Worm (Caenorhabditis elegans) whole organism, mixed stage, embryonic: ENCODE results near the gene F31A3.3.

Experiments
- M03D4.4 ChIP-seq: sonication (generic microtip); optimal IDR thresholded peaks from 2 replicates; lab custom pipeline; 2017; ENCODE audit warnings: mild to moderate bottlenecking, missing genetic modification characterization, missing compliant biosample characterization
- bed-3 ChIP-seq: fragments of 200-800 bp; sonication (Bioruptor generic); optimal IDR thresholded peaks from 3 replicates; lab custom pipeline; 2018; ENCODE audit warnings: mild to moderate bottlenecking, missing genetic modification characterization, moderate library complexity, missing compliant biosample characterization
- blmp-1 ChIP-seq: fragments of 150-350 bp; optimal IDR thresholded peaks from 2 replicates; lab custom pipeline; 2014; ENCODE audit warnings: missing biosample characterization, missing genetic modification characterization
- ceh-39 ChIP-seq: fragments of 150-350 bp; optimal IDR thresholded peaks from 2 replicates; lab custom pipeline; 2014; ENCODE audit warnings: missing biosample characterization, missing genetic modification characterization
- ceh-43 ChIP-seq: fragments of 200-800 bp; sonication (Bioruptor generic); optimal IDR thresholded peaks from 2 replicates; lab custom pipeline; 2018; ENCODE audit warnings: mild to moderate bottlenecking, missing genetic modification characterization, moderate library complexity, missing compliant biosample characterization
- ces-1 ChIP-seq: fragments of 150-350 bp; optimal IDR thresholded peaks from 2 replicates; lab custom pipeline; 2014; ENCODE audit warnings: missing biosample characterization, missing genetic modification reagents, missing genetic modification characterization
- cnd-1 ChIP-seq: fragments of 200-800 bp; sonication (Bioruptor generic); optimal IDR thresholded peaks from 2 replicates; lab custom pipeline; 2018; ENCODE audit warnings: mild to moderate bottlenecking, missing genetic modification characterization, missing compliant biosample characterization
- drap-1 ChIP-seq: fragments of 200-800 bp; sonication (Bioruptor generic); optimal IDR thresholded peaks from 3 replicates; lab custom pipeline; 2018; ENCODE audit warnings: mild to moderate bottlenecking, missing genetic modification characterization, missing compliant biosample characterization
- elt-1 ChIP-seq: sonication (generic microtip); optimal IDR thresholded peaks from 2 replicates; lab custom pipeline; 2017; ENCODE audit warnings: missing genetic modification characterization, mild to moderate bottlenecking, missing compliant biosample characterization, antibody characterized with exemption, moderate library complexity, borderline replicate concordance; ENCODE audit not compliant: insufficient read depth
- elt-3 ChIP-seq: fragments of 150-350 bp; optimal IDR thresholded peaks from 2 replicates; lab custom pipeline; 2014; ENCODE audit warnings: missing biosample characterization, missing genetic modification characterization
- flh-1 ChIP-seq: fragments of 200-800 bp; sonication (Bioruptor generic); optimal IDR thresholded peaks from 2 replicates; lab custom pipeline; 2018; ENCODE audit warnings: mild to moderate bottlenecking, missing genetic modification characterization, moderate library complexity, missing compliant biosample characterization
- ham-2 ChIP-seq: fragments of 200-800 bp; sonication (Bioruptor generic); optimal IDR thresholded peaks from 2 replicates; lab custom pipeline; 2018; ENCODE audit warnings: mild to moderate bottlenecking, missing genetic modification characterization, missing compliant biosample characterization
- hlh-1 ChIP-seq: fragments of 150-350 bp; optimal IDR thresholded peaks from 2 replicates; lab custom pipeline; 2014; ENCODE audit warnings: missing biosample characterization, missing genetic modification reagents, missing genetic modification characterization
- lin-13 ChIP-seq: fragments of 150-350 bp; optimal IDR thresholded peaks from 2 replicates; lab custom pipeline; 2014; ENCODE audit warnings: missing biosample characterization, missing genetic modification characterization
- lin-32 ChIP-seq: fragments of 200-800 bp; sonication (Bioruptor generic); optimal IDR thresholded peaks from 2 replicates; lab custom pipeline; 2018; ENCODE audit warnings: mild to moderate bottlenecking, missing genetic modification characterization, missing compliant biosample characterization
- lsy-2 ChIP-seq: fragments of 150-350 bp; optimal IDR thresholded peaks from 2 replicates; lab custom pipeline; 2014; ENCODE audit warnings: missing biosample characterization, missing genetic modification characterization
- mab-5 ChIP-seq: fragments of 150-350 bp; optimal IDR thresholded peaks from 2 replicates; lab custom pipeline; 2014; ENCODE audit warnings: missing biosample characterization, missing genetic modification characterization
- mls-2 ChIP-seq: sonication (generic microtip); optimal IDR thresholded peaks from 2 replicates; lab custom pipeline; 2016; ENCODE audit warnings: mild to moderate bottlenecking, missing genetic modification characterization, moderate library complexity, missing compliant biosample characterization
- nhr-12 ChIP-seq: fragments of 150-350 bp; optimal IDR thresholded peaks from 2 replicates; lab custom pipeline; 2014; ENCODE audit warnings: missing biosample characterization, missing genetic modification characterization
- nhr-2 ChIP-seq: fragments of 150-350 bp; optimal IDR thresholded peaks from 2 replicates; lab custom pipeline; 2014; ENCODE audit warnings: missing biosample characterization, missing genetic modification characterization
- nhr-237 ChIP-seq: fragments of 150-350 bp; optimal IDR thresholded peaks from 2 replicates; lab custom pipeline; 2014; ENCODE audit warnings: missing biosample characterization, missing genetic modification characterization
- nhr-76 ChIP-seq: sonication (generic microtip); optimal IDR thresholded peaks from 2 replicates; lab custom pipeline; 2017; ENCODE audit warnings: missing biosample characterization, missing genetic modification characterization
- pha-4 ChIP-seq: fragments of 150-350 bp; optimal IDR thresholded peaks from 2 replicates; lab custom pipeline; 2018; ENCODE audit warnings: missing biosample characterization, missing genetic modification reagents, missing genetic modification characterization
- snpc-4 ChIP-seq: fragments of 150-350 bp; optimal IDR thresholded peaks from 2 replicates; lab custom pipeline; 2014; ENCODE audit warnings: missing biosample characterization, missing genetic modification characterization
- sptf-1 ChIP-seq: sonication (generic microtip); optimal IDR thresholded peaks from 2 replicates; lab custom pipeline; 2017; ENCODE audit warnings: mild to moderate bottlenecking, missing genetic modification characterization, moderate library complexity, missing compliant biosample characterization
- tbx-8 ChIP-seq: fragments of 200-800 bp; sonication (Bioruptor generic); optimal IDR thresholded peaks from 2 replicates; lab custom pipeline; 2018; ENCODE audit warnings: mild to moderate bottlenecking, missing genetic modification characterization, moderate library complexity, missing compliant biosample characterization
- unc-120 ChIP-seq: sonication (generic microtip); optimal IDR thresholded peaks from 2 replicates; lab custom pipeline; 2017; ENCODE audit warnings: missing genetic modification characterization, missing compliant biosample characterization; ENCODE audit not compliant: poor library complexity, severe bottlenecking
- unc-39 ChIP-seq: fragments of 150-350 bp; optimal IDR thresholded peaks from 2 replicates; lab custom pipeline; 2014; ENCODE audit warnings: missing biosample characterization, missing genetic modification characterization
- unc-62 ChIP-seq: fragments of 150-350 bp; optimal IDR thresholded peaks from 2 replicates; lab custom pipeline; 2014; ENCODE audit warnings: missing biosample characterization, missing genetic modification reagents, missing genetic modification characterization
- zip-8 ChIP-seq: fragments of 150-350 bp; optimal IDR thresholded peaks from 2 replicates; lab custom pipeline; 2014; ENCODE audit warnings: missing biosample characterization, missing genetic modification characterization
- ztf-11 ChIP-seq: fragments of 150-350 bp; optimal IDR thresholded peaks from 2 replicates; lab custom pipeline; 2014; ENCODE audit warnings: missing biosample characterization, missing genetic modification characterization

Gene F31A3.3

DNA sequence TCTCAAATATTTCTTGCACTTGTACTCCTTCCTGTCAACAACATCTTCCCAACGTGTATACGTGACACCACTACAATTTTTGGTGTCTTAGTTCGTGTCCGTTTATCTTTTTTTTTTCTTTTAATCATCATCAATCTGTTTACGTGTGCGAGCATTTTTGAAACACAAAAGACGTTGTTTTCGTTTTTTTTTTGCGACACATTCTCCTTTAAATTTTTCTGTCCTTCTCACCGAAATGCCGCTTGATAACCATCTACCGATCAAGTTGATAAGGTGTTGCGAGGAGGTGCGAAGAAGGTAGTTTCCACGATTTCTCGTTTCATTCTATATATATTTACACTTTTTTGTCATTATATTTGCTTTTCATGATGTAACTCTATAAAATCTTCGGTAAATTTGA lies 23.3 kb downstream of the F31A3.3 start:
- no peak for TF ChIP-seq unc-120 (tag; lab: Kevin White, UChicago)
- TF ChIP-seq unc-39 (tag; lab: Kevin White, UChicago) = no peak
- no peak for TF ChIP-seq mls-2 (tag; lab: Kevin White, UChicago)
- TF ChIP-seq mab-5 = no peak
- no peak for TF ChIP-seq unc-62
- no peak for TF ChIP-seq elt-3 (tag; lab: Kevin White, UChicago)
- peak; percentile 77 for TF ChIP-seq elt-1 (tag; lab: Kevin White, UChicago)

- TF ChIP-seq drap-1 (GFP tag; lab: Kevin White, UChicago) (no peak), hlh-1 (tag; lab: Kevin White, UChicago) (no peak), elt-3 (tag; lab: Kevin White, UChicago) (no peak), ceh-39 (tag; lab: Kevin White, UChicago) (no peak), unc-39 (tag; lab: Kevin White, UChicago) (no peak), M03D4.4 (tag; lab: Kevin White, UChicago) (no peak), mab-5 (no peak), blmp-1 (tag; lab: Kevin White, UChicago) (no peak), bed-3 (no peak), pha-4 (tag; lab: Kevin White, UChicago) (no peak), flh-1 (GFP tag; lab: Kevin White, UChicago) (no peak)
These were observed 24.7 kb downstream of the F31A3.3 start for ce11 chrX:17509048-17509776.

DNA sequence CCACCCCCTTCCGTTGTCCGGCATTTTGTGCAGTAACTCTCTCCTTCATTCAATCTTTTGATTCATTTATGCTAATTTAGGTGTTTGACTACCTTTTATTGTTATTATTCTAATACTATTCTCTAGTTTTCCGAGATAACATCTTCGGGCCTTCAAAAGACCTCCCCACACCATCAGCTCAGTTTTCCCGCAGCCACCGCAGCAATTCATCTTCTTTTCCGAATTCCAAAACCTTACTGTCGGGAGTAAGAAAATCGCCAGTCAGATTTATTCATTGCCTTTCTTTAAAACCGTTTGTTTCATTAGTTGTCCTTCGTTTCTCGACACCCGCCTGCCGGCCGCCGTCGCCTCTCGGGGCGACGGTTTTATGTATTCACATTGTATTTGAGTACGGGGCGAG lies 25.7 kb downstream of the F31A3.3 start:
- TF ChIP-seq zip-8 (tag; lab: Kevin White, UChicago) = no peak
- TF ChIP-seq ham-2 = peak; percentile 7

DNA sequence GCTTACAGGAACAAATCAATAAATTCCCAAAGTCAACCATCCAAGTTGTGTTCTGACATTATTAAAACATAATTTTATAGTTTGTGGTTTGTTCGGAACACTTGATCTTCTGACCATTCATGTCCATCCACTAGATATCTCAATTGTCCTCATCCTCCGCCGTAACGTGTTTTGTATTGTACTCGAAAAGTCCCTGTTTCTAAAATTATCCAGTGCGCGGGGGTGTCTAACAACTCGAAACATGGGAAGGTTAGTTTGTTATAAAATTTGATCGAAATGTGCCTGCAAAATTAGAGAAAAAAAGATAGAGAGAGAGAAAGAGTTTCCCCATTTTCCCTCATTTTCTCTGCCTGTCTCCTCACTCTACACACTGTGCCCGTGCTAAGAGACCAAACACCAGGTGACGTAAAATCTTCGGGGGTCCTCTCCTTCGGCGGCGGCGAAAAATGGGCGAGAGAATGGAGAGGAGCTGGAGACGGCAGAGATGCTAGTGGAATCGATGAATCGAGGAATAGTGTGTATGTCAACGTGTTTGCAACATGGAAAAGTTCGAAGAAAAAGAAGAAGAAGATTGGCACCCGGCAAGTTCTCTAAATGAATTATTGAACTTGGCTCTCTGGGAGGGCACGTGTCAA lies 28.2 kb downstream of the F31A3.3 start:
- TF ChIP-seq snpc-4 (no peak), nhr-2 (tag; lab: Kevin White, UChicago) (no peak), sptf-1 (tag; lab: Kevin White, UChicago) (peak; percentile 45), hlh-1 (tag; lab: Kevin White, UChicago) (peak; percentile 90), M03D4.4 (tag; lab: Kevin White, UChicago) (peak; percentile 4), blmp-1 (tag; lab: Kevin White, UChicago) (no peak), drap-1 (GFP tag; lab: Kevin White, UChicago) (no peak), nhr-76 (tag; lab: Kevin White, UChicago) (no peak), unc-62 (peak; percentile 84), mls-2 (tag; lab: Kevin White, UChicago) (peak; percentile 14), lin-32 (GFP tag; lab: Kevin White, UChicago) (no peak), cnd-1 (peak; percentile 14), ces-1 (GFP tag; lab: Kevin White, UChicago) (peak; percentile 55), pha-4 (tag; lab: Kevin White, UChicago) (peak; percentile 9), unc-120 (tag; lab: Kevin White, UChicago) (peak; percentile 96), ham-2 (peak; percentile 18), nhr-237 (tag; lab: Kevin White, UChicago) (peak; percentile 53)
- TF ChIP-seq, all 35 proteins: peak for 11

DNA sequence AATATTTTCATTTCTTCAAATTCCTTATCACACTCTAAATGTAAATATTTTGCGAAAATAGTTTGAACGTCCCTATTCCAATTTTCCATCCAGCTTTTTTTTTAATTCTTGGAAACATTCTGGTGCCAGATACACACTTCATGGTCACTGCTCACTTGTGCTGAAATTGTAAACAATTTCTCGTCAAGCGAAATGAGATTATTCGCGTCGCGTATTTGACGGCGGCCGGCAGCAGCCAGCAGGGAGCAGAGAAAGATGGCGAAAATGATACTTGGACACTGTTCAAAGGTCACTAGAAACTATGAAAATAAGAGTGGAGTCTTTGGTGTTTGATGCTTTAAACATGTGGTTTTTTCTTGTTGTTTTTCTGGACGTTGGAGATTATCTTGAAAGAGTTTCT lies 29.4 kb downstream of the F31A3.3 start:
- TF ChIP-seq blmp-1 (tag; lab: Kevin White, UChicago) (no peak), ces-1 (GFP tag; lab: Kevin White, UChicago) (no peak), cnd-1 (no peak), nhr-76 (tag; lab: Kevin White, UChicago) (no peak), ztf-11 (tag; lab: Kevin White, UChicago) (no peak), ceh-43 (GFP tag; lab: Kevin White, UChicago) (no peak), flh-1 (GFP tag; lab: Kevin White, UChicago) (no peak)

DNA sequence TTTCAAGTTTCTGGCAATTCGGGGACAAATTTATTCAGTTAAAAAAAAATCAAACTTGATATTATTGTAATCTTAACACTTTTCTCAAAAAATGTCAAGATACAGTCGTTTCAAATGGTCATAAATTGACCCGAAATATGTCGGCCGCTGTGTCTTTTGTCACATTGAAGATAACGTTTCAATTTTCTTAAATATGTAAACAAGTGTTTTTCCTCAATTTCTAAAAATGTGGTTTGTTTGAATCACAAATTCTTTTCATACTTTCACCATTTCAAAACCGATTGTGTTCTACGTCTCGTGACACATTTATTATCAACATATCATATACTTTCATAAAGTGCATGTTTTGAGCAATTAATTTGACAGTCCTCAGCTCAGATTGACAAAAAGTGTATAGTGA lies 31.6 kb downstream of the F31A3.3 start:
- TF ChIP-seq lin-13 (tag; lab: Kevin White, UChicago) = no peak
- TF ChIP-seq elt-3 (tag; lab: Kevin White, UChicago) = no peak
- no peak for TF ChIP-seq ceh-43 (GFP tag; lab: Kevin White, UChicago)
- TF ChIP-seq nhr-12 (tag; lab: Kevin White, UChicago) = no peak
- no peak for TF ChIP-seq snpc-4
- TF ChIP-seq M03D4.4 (tag; lab: Kevin White, UChicago) = no peak
- TF ChIP-seq tbx-8 = no peak
- TF ChIP-seq unc-62 = no peak
- TF ChIP-seq hlh-1 (tag; lab: Kevin White, UChicago) = no peak
- TF ChIP-seq lsy-2 = no peak
